Fruit fly (Drosophila melanogaster) ovary, adult (tissue): Measurements from ENCODE around the gene CG31988.

ENCODE experiments used
- CG17801 ChIP-seq: fragments of 200-800 bp; optimal IDR thresholded peaks from 2 replicates; lab custom pipeline; 2019; ENCODE audit warnings: missing biosample characterization, mild to moderate bottlenecking, missing genetic modification characterization, moderate library complexity; ENCODE audit not compliant: partially characterized antibody

Gene CG31988

DNA sequence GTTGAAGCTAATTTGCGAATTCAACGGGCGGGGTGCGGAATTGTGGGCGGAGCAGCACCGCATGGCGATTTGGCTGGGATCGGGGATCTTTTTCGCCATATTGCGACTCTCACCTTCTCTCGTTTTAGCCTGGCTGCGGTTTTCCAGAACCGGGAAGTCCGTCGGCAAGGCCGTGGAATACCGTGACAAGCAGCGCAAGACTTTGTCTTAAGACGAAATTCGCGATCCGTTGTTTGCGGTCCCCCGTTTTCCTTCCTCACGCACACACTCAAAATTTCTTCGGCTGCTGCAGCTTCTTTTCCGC is 23.4 kb downstream of the CG31988 start:
- TF ChIP-seq CG17801 (GFP tag; lab: Kevin White, UChicago), result no peak

- TF ChIP-seq CG17801 (GFP tag; lab: Kevin White, UChicago), result no peak
Observed at dm6 chr2L:21178436-21179216, 24.0 kb downstream of the CG31988 start.

DNA sequence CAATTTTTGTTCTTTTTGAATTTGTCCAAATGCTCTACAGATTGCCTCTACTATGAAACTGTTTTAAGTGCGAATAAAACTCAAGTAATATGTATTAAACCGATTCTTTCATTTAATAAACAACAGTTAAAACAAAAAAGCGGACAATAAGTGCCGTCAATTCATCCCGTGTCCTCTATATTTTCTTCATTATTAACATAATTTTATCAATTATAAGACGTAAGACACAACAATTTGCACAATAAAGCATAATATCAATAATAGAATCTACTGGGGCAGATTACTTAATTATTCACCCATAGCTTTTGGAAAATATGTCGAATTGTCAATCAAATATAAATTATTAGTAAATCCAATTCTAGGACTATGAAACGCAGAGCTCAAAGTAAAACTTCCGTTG is 29.7 kb downstream of the CG31988 start, which contains the start of gene CG31627:
CG31627 (plus strand) TSS at position 301 of the 400 bp plus-strand sequence.
- TF ChIP-seq CG17801 (GFP tag; lab: Kevin White, UChicago), result no peak

dm6 chr2L:21169863-21170262 is 32.7 kb downstream of the CG31988 start:
- no peak for TF ChIP-seq CG17801 (GFP tag; lab: Kevin White, UChicago)

DNA sequence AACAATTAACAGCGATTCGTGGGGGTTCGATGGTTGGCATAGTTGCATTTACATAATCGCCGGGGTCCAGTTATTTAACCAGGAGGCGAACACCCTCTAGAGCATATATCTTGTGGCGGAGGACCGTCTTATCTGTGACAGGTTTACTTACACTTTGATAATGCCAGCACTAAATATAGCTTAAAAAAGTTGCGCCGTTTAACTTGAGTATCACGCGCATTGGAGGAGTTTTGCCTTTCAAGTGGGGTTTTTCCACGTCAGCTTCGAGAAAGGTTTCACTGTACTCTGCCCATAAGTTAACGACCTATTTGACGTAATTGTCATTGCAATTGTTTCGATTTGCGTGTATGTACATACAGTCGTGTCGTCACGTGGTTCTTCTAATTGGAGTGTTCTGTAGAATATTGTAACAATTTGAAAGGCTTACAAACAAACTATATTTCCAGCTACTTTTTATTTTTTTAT is 33.4 kb downstream of the CG31988 start:
- no peak for TF ChIP-seq CG17801 (GFP tag; lab: Kevin White, UChicago)

DNA sequence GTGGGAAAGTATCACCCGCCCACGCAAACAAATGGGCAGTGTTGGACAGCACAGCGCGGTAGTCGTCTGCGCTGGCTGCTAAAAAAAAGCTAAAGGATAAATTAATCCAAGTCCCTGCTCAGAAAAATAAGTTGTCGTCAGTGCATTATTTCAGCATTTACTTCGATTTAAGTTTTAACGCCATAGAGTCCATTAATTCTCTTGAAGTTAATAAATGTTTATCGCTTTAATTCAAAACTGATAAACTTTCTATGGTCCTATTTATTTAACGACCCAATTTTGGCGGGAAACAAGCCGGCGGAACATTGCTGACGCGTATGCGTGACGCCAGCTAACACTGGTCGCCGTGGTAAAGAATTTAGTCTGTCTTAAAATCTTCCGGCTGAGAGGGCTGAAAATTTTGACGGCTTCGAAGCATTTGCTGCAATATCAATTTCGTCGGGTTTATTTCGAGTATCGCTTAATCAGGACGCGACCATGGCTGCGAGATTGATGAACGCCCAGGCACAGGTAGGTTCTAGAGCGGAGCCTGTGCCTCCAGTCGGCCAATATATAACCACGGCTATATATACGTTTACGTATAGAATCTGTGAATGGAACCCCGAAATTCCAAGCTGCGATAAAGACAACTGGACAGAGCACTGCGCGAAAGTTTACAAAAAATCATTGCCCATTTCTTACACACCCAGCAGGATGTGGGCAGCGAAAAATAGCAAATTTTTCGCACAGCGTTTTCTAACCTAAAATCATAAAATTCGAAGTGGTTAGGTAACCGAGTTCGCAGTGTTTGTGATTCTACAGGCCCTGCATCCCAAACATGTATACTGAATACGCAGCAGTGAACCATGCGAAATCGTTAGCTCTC is 34.1 kb downstream of the CG31988 start, which contains the start of the genes mAcon1, CG43345 and CG43346:
mAcon1 (plus strand) TSS at position 276 of the 865 bp plus-strand sequence.
CG43345 (minus strand) TSS at position 287 of the 865 bp plus-strand sequence.
CG43346 (minus strand) TSS at position 287 of the 865 bp plus-strand sequence.
- TF ChIP-seq CG17801 (GFP tag; lab: Kevin White, UChicago), result peak; percentile 71

DNA sequence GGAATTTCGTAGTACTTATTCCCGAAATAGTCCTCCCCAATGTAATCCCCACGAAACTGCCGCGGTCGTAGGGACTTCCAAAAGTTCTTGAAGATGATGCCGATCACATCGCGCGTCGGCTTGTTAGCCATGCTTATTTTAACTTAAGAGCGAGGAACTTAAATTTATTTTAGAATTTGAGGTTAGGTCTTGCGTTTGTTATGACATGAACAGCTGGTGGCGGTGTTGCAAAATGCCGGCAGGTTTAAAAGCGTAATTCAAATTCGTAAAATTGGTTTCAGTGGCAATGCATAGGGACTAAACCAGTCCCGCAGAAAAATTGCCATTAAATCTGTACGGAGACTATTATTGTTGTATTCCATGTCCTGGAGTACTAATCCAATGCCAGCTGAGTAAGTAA is 36.2 kb downstream of the CG31988 start:
- peak; percentile 47 for TF ChIP-seq CG17801 (GFP tag; lab: Kevin White, UChicago)

- no peak for TF ChIP-seq CG17801 (GFP tag; lab: Kevin White, UChicago)
Observed at dm6 chr2L:21163311-21163842, 39.2 kb downstream of the CG31988 start, which contains the start of gene Noc2. Noc2 (plus strand) TSS chr2L:21163641.

DNA sequence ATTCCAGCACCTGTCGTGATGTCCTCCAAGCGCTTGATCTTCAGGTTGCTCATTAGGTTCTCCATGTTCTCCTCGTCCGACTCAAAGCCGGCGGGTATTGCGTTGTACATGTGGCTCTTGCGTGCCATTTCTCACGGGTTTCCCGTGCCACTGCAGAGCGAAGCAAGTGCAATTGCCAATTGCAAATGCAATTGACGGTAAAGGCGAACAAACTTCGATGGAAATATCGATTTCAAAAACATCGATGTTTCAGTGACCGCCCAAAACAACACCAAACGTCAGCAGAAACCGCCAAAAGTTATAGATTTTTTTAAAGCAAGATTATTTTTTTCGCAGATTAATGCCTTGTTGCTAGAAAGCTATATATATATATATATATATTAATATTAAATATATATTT is 39.7 kb downstream of the CG31988 start, which contains the start of gene Nbr:
Nbr (minus strand) TSS at position 209 of the 400 bp plus-strand sequence.
- TF ChIP-seq CG17801 (GFP tag; lab: Kevin White, UChicago), result peak; percentile 52

DNA sequence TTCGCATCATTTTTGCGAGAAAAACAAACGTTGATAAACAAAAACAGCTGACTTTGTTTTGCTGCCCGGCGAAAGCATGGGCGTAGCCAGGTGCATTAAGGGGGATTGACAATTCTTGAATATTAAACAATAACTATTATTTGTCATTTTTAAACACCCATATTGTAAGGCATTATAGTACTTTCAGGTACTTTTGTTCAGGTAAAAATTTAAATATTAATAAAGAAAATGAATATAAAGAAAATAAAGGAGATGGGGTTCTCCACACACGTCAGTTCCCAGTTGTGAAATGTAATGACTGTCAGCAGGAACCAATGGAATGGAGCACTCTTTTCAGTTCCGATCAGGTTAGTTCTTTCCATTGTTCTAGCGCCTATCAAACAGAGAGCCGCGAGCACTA is 44.0 kb downstream of the CG31988 start, which contains the start of the genes Coq3 and Pld3:
Coq3 (minus strand) TSS at position 58 of the 400 bp plus-strand sequence.
Pld3 (plus strand) TSS at position 294 of the 400 bp plus-strand sequence.
- peak; percentile 93 for TF ChIP-seq CG17801 (GFP tag; lab: Kevin White, UChicago)

DNA sequence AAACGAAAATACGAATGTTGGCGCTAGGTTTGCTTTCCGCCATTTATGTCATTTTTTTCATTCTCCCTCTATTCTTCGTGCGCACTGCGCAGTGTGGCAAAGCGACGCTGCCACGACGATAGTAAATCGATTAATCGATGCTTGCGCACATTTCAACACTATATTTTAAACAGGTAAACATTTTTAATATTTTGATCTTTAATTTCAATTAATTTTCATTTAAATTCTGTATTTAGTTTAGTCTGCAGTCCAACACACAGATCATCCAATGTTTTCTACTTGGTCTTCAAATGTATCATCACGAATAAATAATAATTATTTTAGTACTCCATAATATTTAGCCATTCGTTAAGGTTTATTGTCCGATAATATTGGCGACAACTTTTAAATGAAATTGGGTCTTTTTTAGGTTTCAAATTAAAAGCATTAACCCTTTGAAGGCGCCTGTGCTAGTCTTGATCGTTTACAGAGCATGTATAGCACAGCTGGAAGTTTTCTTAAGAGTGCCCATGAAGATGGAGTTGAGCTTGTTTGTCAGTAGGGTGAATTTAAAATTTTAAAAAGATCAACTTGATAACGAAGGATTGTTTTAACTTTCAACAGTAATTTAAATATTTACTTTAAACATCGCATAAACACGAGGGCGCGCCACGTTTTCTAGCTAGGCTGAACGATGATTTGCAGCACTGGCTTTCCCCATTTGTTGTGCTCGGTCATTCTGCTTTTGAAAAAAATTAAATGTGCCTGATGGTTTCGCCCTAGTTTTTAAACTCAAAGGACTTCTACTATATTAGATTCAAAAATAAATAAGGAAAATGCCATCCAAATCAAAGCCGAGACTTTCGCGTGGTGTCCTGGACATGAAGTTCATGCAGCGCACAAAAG is 46.2 kb downstream of the CG31988 start, which contains the start of the genes Mpp6 and E2f2:
Mpp6 (plus strand) TSS at position 133 of the 885 bp plus-strand sequence.
E2f2 (minus strand) TSS at position 594 of the 885 bp plus-strand sequence.
- peak; percentile 52 for TF ChIP-seq CG17801 (GFP tag; lab: Kevin White, UChicago)

DNA sequence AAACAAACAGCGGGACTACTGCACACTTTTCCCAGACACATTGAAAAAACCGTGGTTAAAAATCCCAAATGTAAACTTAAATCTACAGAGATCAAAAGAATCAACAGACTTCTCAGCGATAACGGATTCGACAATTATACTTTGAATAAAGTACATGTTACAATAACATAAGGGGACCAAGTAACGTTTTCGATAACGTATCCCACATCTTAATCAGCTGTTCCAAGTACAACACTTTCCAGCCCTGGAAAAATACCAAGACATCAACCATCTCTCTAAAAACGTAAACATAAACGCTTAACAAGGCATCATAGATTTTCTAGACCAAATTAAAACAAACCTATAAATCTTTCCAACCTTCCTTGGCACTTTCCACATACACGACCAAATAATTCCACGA is 48.8 kb downstream of the CG31988 start:
- TF ChIP-seq CG17801 (GFP tag; lab: Kevin White, UChicago), result no peak
